Worm (Caenorhabditis elegans) whole organism, late embryonic: Measurements from ENCODE around the gene T16G1.13.

Source experiments
- T23F11.4 ChIP-seq: fragments of 200-800 bp; sonication (Bioruptor generic); optimal IDR thresholded peaks from 2 replicates; lab custom pipeline; 2018; ENCODE audit warnings: mild to moderate bottlenecking, missing genetic modification characterization, missing compliant biosample characterization
- ama-1 ChIP-seq: fragments of 150-350 bp; optimal IDR thresholded peaks from 2 replicates; lab custom pipeline; 2014
- che-1 ChIP-seq: sonication (generic microtip); optimal IDR thresholded peaks from 2 replicates; lab custom pipeline; 2016; ENCODE audit warnings: mild to moderate bottlenecking, missing genetic modification characterization, missing compliant biosample characterization
- gmeb-2 ChIP-seq: sonication (generic microtip); optimal IDR thresholded peaks from 2 replicates; lab custom pipeline; 2016; ENCODE audit warnings: missing genetic modification characterization, inconsistent platforms, missing compliant biosample characterization
- odd-2 ChIP-seq: sonication (generic microtip); optimal IDR thresholded peaks from 2 replicates; lab custom pipeline; 2017; ENCODE audit warnings: antibody characterized with exemption, mild to moderate bottlenecking, missing genetic modification characterization, missing compliant biosample characterization
- pax-1 ChIP-seq: fragments of 150-350 bp; optimal IDR thresholded peaks from 2 replicates; lab custom pipeline; 2014; ENCODE audit warnings: missing biosample characterization, missing genetic modification characterization
- syd-9 ChIP-seq: sonication (generic microtip); optimal IDR thresholded peaks from 2 replicates; lab custom pipeline; 2016; ENCODE audit warnings: mild to moderate bottlenecking, missing genetic modification characterization, moderate library complexity, missing compliant biosample characterization
- tbx-2 ChIP-seq: sonication (generic microtip); optimal IDR thresholded peaks from 2 replicates; lab custom pipeline; 2016; ENCODE audit warnings: missing genetic modification characterization, missing compliant biosample characterization

- TF ChIP-seq T23F11.4 (GFP tag; lab: Kevin White, UChicago) (no peak), ama-1 (lab: Kevin White, UChicago) (no peak), che-1 (no peak), pax-1 (tag; lab: Kevin White, UChicago) (no peak), odd-2 (no peak), gmeb-2 (tag; lab: Kevin White, UChicago) (no peak), syd-9 (no peak), tbx-2 (tag; lab: Kevin White, UChicago) (no peak)
Observed at ce11 chrV:12937098-12937497, 12.6 kb upstream of the T16G1.13 start, which contains the start of gene T16G1.6.
